Fruit fly (Drosophila melanogaster): ENCODE results near the gene muc.
A peak's percentile ranks its signal among the peaks of the same experiment; 100 is the strongest.

The muc gene

DNA sequence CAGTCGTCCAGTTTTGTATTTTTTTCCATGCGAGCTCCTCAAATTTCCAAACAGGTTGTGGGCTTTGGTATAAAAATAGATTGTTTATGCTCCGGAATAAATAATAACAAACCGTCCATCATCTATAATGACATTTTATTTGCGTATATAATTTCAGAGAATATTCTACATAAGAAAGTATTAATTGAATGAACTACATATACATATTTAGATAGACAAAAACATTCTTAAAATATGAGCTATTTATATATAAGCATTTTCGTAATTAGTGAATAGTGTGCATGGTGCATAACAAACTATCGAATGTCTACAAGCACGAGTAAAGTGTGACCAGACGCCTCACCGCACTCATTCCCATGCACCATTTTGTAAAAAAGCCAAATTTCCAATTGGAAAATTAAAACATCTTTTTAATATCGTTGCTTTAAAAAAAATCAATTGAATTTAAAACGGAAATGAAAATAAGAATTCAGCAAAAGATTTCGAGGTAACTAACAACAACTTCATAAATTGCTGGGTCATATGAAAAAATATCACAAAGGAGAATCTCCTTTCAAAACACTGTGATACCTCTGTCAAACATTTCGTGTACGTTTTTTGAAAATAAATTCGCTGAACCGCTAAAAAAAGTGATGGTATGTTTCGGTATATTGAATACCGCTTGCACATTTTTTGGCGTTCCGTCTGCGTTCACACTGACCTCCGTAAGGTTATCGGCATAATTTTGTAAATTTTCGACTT, at the start of gene muc:
TSS of gene muc (plus strand) at position 541 of the 741 bp plus-strand sequence.
- TF ChIP-seq fd85E (GFP tag; optimal IDR thresholded peaks at IDR 0.05) (no peak), pdm3 (GFP tag; optimal IDR thresholded peaks at IDR 0.05) (peak; percentile 9), fd59A (GFP tag; optimal IDR thresholded peaks at IDR 0.05) (no peak), Sox15 (GFP tag; optimal IDR thresholded peaks at IDR 0.05) (peak; percentile 14), salr (GFP tag; optimal IDR thresholded peaks at IDR 0.05) (peak in 1 of 2 experiments; percentile 8), lz (GFP tag; optimal IDR thresholded peaks at IDR 0.05) (peak; percentile 51), dsx (GFP tag; optimal IDR thresholded peaks at IDR 0.05; ENCODE audit: poor library complexity, severe bottlenecking) (peak; percentile 13), Met (GFP tag; optimal IDR thresholded peaks at IDR 0.05) (peak; percentile 34), Ets21C (GFP tag; optimal IDR thresholded peaks at IDR 0.05) (peak; percentile 38), svp (GFP tag) (peak; percentile 96), Hr39 (GFP tag; optimal IDR thresholded peaks at IDR 0.05) (peak; percentile 18), Sox102F (GFP tag; optimal IDR thresholded peaks at IDR 0.05) (no peak), CG31627 (GFP tag; optimal IDR thresholded peaks at IDR 0.05) (peak; percentile 60), esn (GFP tag; optimal IDR thresholded peaks at IDR 0.05) (peak; percentile 31), CG3919 (GFP tag; optimal IDR thresholded peaks at IDR 0.05) (peak; percentile 27), vri (GFP tag; optimal IDR thresholded peaks at IDR 0.05) (no peak), CG3032 (tag; optimal IDR thresholded peaks at IDR 0.05) (peak; percentile 39), Sox14 (GFP tag; optimal IDR thresholded peaks at IDR 0.05) (peak; percentile 38), Smox (GFP tag; optimal IDR thresholded peaks at IDR 0.05) (peak; percentile 59), CG9139 (GFP tag; optimal IDR thresholded peaks at IDR 0.05) (no peak), CG32006 (GFP tag; optimal IDR thresholded peaks at IDR 0.05) (peak; percentile 27), cyc (GFP tag; optimal IDR thresholded peaks at IDR 0.05) (peak; percentile 0), CG10631 (GFP tag; optimal IDR thresholded peaks at IDR 0.05) (peak; percentile 19), CG6276 (GFP tag; optimal IDR thresholded peaks at IDR 0.05) (no peak), eg (GFP tag; IDR thresholded peaks at IDR 0.05) (peak; percentile 42; the same call in 2 of the 3 replicates), Eip75B (GFP tag; optimal IDR thresholded peaks at IDR 0.05) (peak; percentile 23), CG8319 (GFP tag; optimal IDR thresholded peaks at IDR 0.05) (no peak), CG10669 (GFP tag; optimal IDR thresholded peaks at IDR 0.05) (peak; percentile 2), Eip78C (GFP tag) (peak; percentile 69), spab (GFP tag; optimal IDR thresholded peaks at IDR 0.05) (no peak), topi (GFP tag; optimal IDR thresholded peaks at IDR 0.05) (peak; percentile 3), CG34406 (GFP tag; optimal IDR thresholded peaks at IDR 0.05) (peak; percentile 18), CG6792 (GFP tag; optimal IDR thresholded peaks at IDR 0.05) (peak; percentile 5), Eip93F (GFP tag; optimal IDR thresholded peaks at IDR 0.05) (peak; percentile 1)

DNA sequence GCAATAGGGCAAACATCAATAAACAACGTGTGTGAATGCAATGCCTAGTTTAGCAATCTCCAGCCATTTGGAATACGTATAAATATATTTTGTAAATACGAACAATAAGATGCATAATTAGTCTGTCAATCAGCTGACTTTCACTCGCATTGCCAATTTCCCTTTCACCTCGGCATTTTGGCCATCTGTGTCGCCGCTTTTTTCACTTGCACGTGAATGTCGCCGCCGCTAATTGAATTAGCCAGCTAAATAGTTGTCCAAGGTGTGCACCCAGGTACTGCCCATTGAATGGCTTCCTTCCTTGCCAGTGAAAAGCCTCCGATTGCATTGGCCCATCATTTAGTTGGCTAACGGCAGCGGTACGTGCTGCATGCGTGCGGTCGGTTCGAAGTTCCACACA, 49.3 kb upstream of the muc start, which contains the start of gene ninaC:
TSS of gene ninaC (plus strand) at position 301 of the 400 bp plus-strand sequence.
- TF ChIP-seq ss (GFP tag; optimal IDR thresholded peaks at IDR 0.05) (no peak), esn (GFP tag; optimal IDR thresholded peaks at IDR 0.05) (no peak), Sox14 (GFP tag; optimal IDR thresholded peaks at IDR 0.05) (no peak), CG32006 (GFP tag; optimal IDR thresholded peaks at IDR 0.05) (no peak), CG8119 (GFP tag; IDR thresholded peaks at IDR 0.05) (no peak), Hr38 (GFP tag; optimal IDR thresholded peaks at IDR 0.05) (no peak), Met (GFP tag; optimal IDR thresholded peaks at IDR 0.05) (no peak), CG3919 (GFP tag; optimal IDR thresholded peaks at IDR 0.05) (no peak), CG6276 (GFP tag; optimal IDR thresholded peaks at IDR 0.05) (no peak), achi (GFP tag; optimal IDR thresholded peaks at IDR 0.05) (no peak), pdm3 (GFP tag; optimal IDR thresholded peaks at IDR 0.05) (no peak), acj6 (GFP tag; optimal IDR thresholded peaks at IDR 0.05) (no peak), Ets21C (GFP tag; optimal IDR thresholded peaks at IDR 0.05) (no peak), net (GFP tag; optimal IDR thresholded peaks at IDR 0.05) (no peak), CG16779 (tag; optimal IDR thresholded peaks at IDR 0.05) (no peak), fd59A (GFP tag; optimal IDR thresholded peaks at IDR 0.05) (no peak), CG10669 (GFP tag; optimal IDR thresholded peaks at IDR 0.05) (no peak), Blimp-1 (GFP tag; optimal IDR thresholded peaks at IDR 0.05) (no peak), dac (GFP tag; optimal IDR thresholded peaks at IDR 0.05) (no peak), Eip75B (GFP tag; optimal IDR thresholded peaks at IDR 0.05) (no peak)

Measured in whole organism, prepupa.